Fruit fly (Drosophila melanogaster) ovary, adult (tissue): Measurements from ENCODE around the gene gro.

Source experiments
- CG17801 ChIP-seq: fragments of 200-800 bp; optimal IDR thresholded peaks from 2 replicates; lab custom pipeline; 2019; ENCODE audit warnings: missing biosample characterization, mild to moderate bottlenecking, missing genetic modification characterization, moderate library complexity; ENCODE audit not compliant: partially characterized antibody

Gene gro

DNA sequence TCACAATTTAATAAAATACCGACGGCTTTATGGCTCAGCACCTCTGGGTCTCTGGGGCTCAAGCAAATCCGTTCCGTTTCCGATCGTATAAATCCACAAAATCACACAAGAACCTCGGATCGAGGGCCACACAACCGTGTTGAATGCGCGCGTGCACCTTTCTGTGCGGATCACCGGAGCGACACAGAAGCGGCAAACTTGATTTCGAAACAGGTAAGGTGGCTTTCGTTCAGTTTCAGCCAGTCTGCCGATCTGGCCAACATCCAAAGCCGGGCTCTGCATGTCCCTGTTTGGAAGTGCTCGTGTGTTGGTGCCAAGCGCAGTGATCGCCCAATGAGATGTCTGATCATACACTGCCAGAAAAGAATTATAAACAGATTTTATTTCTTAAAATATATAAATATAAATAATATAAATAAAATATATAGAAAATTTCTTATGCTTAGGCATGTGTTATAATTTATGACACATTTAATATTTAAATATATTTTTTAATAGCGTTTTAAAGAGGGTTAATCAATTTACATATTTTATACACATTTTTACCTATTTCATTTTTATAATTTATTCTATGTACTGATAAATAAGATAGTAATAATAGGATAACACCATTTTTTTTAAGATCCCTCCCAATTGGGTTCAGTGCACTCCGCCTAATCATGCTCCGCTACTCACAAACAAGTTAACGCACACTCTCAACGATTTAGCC is 57.1 kb downstream of the gro start, which contains the start of gene dysf:
Gene dysf, minus strand, starts transcription at position 210 of the 709 bp plus-strand sequence.
- TF ChIP-seq CG17801 (GFP tag; lab: Kevin White, UChicago), result no peak

DNA sequence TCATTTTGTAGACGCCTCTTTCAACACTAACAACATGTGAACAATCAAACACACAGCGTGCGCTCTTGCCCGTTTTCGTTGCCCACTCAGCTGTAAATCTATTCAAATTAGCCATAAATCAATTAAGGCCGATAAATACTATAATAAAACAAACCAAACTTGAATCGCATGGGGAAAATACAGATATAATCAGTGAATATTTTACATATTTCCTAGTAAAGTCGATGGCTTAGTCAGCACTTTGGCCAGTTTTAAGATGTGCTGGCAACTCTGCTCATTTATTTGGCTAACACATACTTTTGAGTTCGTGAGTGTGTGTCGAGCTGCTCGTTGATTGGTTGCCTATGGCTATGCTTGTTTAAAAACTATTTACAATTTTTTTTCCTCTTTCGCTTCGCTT is 57.7 kb downstream of the gro start:
- TF ChIP-seq CG17801 (GFP tag; lab: Kevin White, UChicago), result no peak
